Fruit fly (Drosophila melanogaster) whole organism, prepupa: ENCODE results near the gene Tpt.

Experiments used
- Blimp-1 ChIP-seq: fragments of 200-800 bp; sonication (Bioruptor generic); optimal IDR thresholded peaks from 3 replicates; lab custom pipeline; 2017; ENCODE audit warnings: missing biosample characterization, missing genetic modification characterization, mild to moderate bottlenecking, moderate library complexity, missing genetic modification reagents
- CG10631 ChIP-seq: fragments of 200-800 bp; sonication (Bioruptor generic); optimal IDR thresholded peaks from 2 replicates; lab custom pipeline; 2016; ENCODE audit warnings: missing biosample characterization, missing genetic modification characterization
- CG10669 ChIP-seq: fragments of 200-800 bp; sonication (Bioruptor generic); optimal IDR thresholded peaks from 3 replicates; lab custom pipeline; 2018; ENCODE audit warnings: missing biosample characterization, mild to moderate bottlenecking, missing genetic modification characterization, moderate library complexity
- CG11294 ChIP-seq: fragments of 200-800 bp; sonication (Bioruptor generic); IDR thresholded peaks from 2 replicates; pipeline ENCODE4 v1.3.6; 2022; ENCODE audit warnings: missing biosample characterization, missing genetic modification characterization
- CG11762 ChIP-seq: fragments of 200-800 bp; sonication (Bioruptor generic); optimal IDR thresholded peaks from 3 replicates; lab custom pipeline; 2016; ENCODE audit warnings: missing biosample characterization, missing genetic modification characterization; ENCODE audit not compliant: insufficient read depth
- CG15336 ChIP-seq: fragments of 200-800 bp; sonication (Bioruptor generic); IDR thresholded peaks from 2 replicates; pipeline ENCODE4 v1.3.6; 2022; ENCODE audit warnings: missing biosample characterization, missing genetic modification characterization
- CG1621 ChIP-seq: fragments of 200-800 bp; sonication (Bioruptor generic); optimal IDR thresholded peaks from 3 replicates; lab custom pipeline; 2018; ENCODE audit warnings: missing biosample characterization, mild to moderate bottlenecking, missing genetic modification characterization
- CG16779 ChIP-seq: fragments of 200-800 bp; sonication (Bioruptor generic); optimal IDR thresholded peaks from 3 replicates; lab custom pipeline; 2017; ENCODE audit warnings: missing biosample characterization, mild to moderate bottlenecking, missing genetic modification characterization
- CG3032 ChIP-seq: fragments of 200-800 bp; optimal IDR thresholded peaks from 2 replicates; lab custom pipeline; 2019; ENCODE audit warnings: missing biosample characterization, mild to moderate bottlenecking, missing genetic modification characterization, moderate library complexity
- CG32006 ChIP-seq: fragments of 200-800 bp; sonication (Bioruptor generic); optimal IDR thresholded peaks from 3 replicates; lab custom pipeline; 2017; ENCODE audit warnings: missing biosample characterization, mild to moderate bottlenecking, missing genetic modification characterization
- CG34406 ChIP-seq: fragments of 200-800 bp; sonication (Bioruptor generic); optimal IDR thresholded peaks from 3 replicates; lab custom pipeline; 2016; ENCODE audit warnings: missing biosample characterization, missing genetic modification characterization
- CG3919 ChIP-seq: fragments of 200-800 bp; sonication (Bioruptor generic); optimal IDR thresholded peaks from 3 replicates; lab custom pipeline; 2016; ENCODE audit warnings: missing biosample characterization, missing genetic modification characterization
- CG4318 ChIP-seq: fragments of 200-800 bp; sonication (Bioruptor generic); optimal IDR thresholded peaks from 3 replicates; lab custom pipeline; 2017; ENCODE audit warnings: missing biosample characterization, mild to moderate bottlenecking, missing genetic modification characterization
- CG6276 ChIP-seq: fragments of 200-800 bp; sonication (Bioruptor generic); optimal IDR thresholded peaks from 2 replicates; lab custom pipeline; 2017; ENCODE audit warnings: missing biosample characterization, mild to moderate bottlenecking, missing genetic modification characterization
- CG6792 ChIP-seq: fragments of 200-800 bp; sonication (Bioruptor generic); optimal IDR thresholded peaks from 3 replicates; lab custom pipeline; 2016; ENCODE audit warnings: missing biosample characterization, missing genetic modification characterization
- CG6808 ChIP-seq: fragments of 200-800 bp; sonication (Bioruptor generic); optimal IDR thresholded peaks from 3 replicates; lab custom pipeline; 2017; ENCODE audit warnings: missing biosample characterization, missing genetic modification characterization, mild to moderate bottlenecking, moderate library complexity, missing genetic modification reagents
- CG7368 ChIP-seq: fragments of 200-800 bp; sonication (Bioruptor generic); optimal IDR thresholded peaks from 3 replicates; lab custom pipeline; 2016; ENCODE audit warnings: missing biosample characterization, missing genetic modification characterization
- CG8119 ChIP-seq: fragments of 200-800 bp; sonication (Bioruptor generic); IDR thresholded peaks from 3 replicates; pipeline ENCODE4 v1.3.6; 2022; ENCODE audit warnings: missing biosample characterization, missing genetic modification characterization
- CG8319 ChIP-seq: fragments of 200-800 bp; sonication (Bioruptor generic); optimal IDR thresholded peaks from 3 replicates; lab custom pipeline; 2016; ENCODE audit warnings: missing biosample characterization, missing genetic modification characterization
- CG8632 ChIP-seq: fragments of 200-800 bp; sonication (Bioruptor generic); optimal IDR thresholded peaks from 3 replicates; lab custom pipeline; 2016; ENCODE audit warnings: missing biosample characterization, missing genetic modification characterization
- CG9139 ChIP-seq: fragments of 200-800 bp; sonication (Bioruptor generic); optimal IDR thresholded peaks from 3 replicates; lab custom pipeline; 2017; ENCODE audit warnings: missing biosample characterization, mild to moderate bottlenecking, missing genetic modification characterization
- Eip93F ChIP-seq: fragments of 200-800 bp; sonication (Bioruptor generic); optimal IDR thresholded peaks from 2 replicates; lab custom pipeline; 2016; ENCODE audit warnings: missing biosample characterization, mild to moderate bottlenecking, missing genetic modification characterization
- Ets21C ChIP-seq: fragments of 200-800 bp; sonication (Bioruptor generic); optimal IDR thresholded peaks from 3 replicates; lab custom pipeline; 2016; ENCODE audit warnings: missing biosample characterization, missing genetic modification characterization
- Ets96B ChIP-seq: fragments of 200-800 bp; optimal IDR thresholded peaks from 2 replicates; lab custom pipeline; 2019; ENCODE audit warnings: missing biosample characterization, mild to moderate bottlenecking, missing genetic modification characterization, moderate library complexity
- Gug ChIP-seq: fragments of 200-800 bp; sonication (Bioruptor generic); IDR thresholded peaks from 2 replicates; pipeline ENCODE4 v1.3.6; 2022; ENCODE audit warnings: missing biosample characterization, missing genetic modification characterization
- Hr38 ChIP-seq: sonication (Bioruptor generic); optimal IDR thresholded peaks from 2 replicates; lab custom pipeline; 2016; ENCODE audit warnings: missing biosample characterization, missing genetic modification characterization
- Hr39 ChIP-seq: fragments of 200-800 bp; sonication (Bioruptor generic); optimal IDR thresholded peaks from 2 replicates; lab custom pipeline; 2016; ENCODE audit warnings: missing biosample characterization, missing genetic modification characterization
- Hr4 ChIP-seq: fragments of 200-800 bp; sonication (Bioruptor generic); optimal IDR thresholded peaks from 3 replicates; lab custom pipeline; 2016; ENCODE audit warnings: missing biosample characterization, missing genetic modification characterization
- Lpt ChIP-seq: fragments of 200-800 bp; sonication (Bioruptor generic); optimal IDR thresholded peaks from 3 replicates; lab custom pipeline; 2016; ENCODE audit warnings: missing biosample characterization, missing genetic modification characterization
- Met ChIP-seq: fragments of 200-800 bp; sonication (Bioruptor generic); optimal IDR thresholded peaks from 3 replicates; lab custom pipeline; 2016; ENCODE audit warnings: missing biosample characterization, missing genetic modification characterization
- Sox14 ChIP-seq: fragments of 200-800 bp; sonication (Bioruptor generic); optimal IDR thresholded peaks from 3 replicates; lab custom pipeline; 2016; ENCODE audit warnings: missing biosample characterization, missing genetic modification characterization
- achi ChIP-seq: fragments of 200-800 bp; sonication (Bioruptor generic); optimal IDR thresholded peaks from 3 replicates; lab custom pipeline; 2016; ENCODE audit warnings: missing biosample characterization, missing genetic modification characterization
- acj6 ChIP-seq: fragments of 200-800 bp; sonication (Bioruptor generic); optimal IDR thresholded peaks from 3 replicates; lab custom pipeline; 2016; ENCODE audit warnings: missing biosample characterization, missing genetic modification characterization
- cyc ChIP-seq: fragments of 200-800 bp; sonication (Bioruptor generic); optimal IDR thresholded peaks from 3 replicates; lab custom pipeline; 2016; ENCODE audit warnings: missing biosample characterization, missing genetic modification characterization
- dac ChIP-seq: fragments of 200-800 bp; sonication (Bioruptor generic); optimal IDR thresholded peaks from 2 replicates; lab custom pipeline; 2017; ENCODE audit warnings: missing biosample characterization, mild to moderate bottlenecking, missing genetic modification characterization
- eg ChIP-seq: fragments of 200-800 bp; sonication (Bioruptor generic); IDR thresholded peaks from 3 replicates; pipeline ENCODE4 v1.3.6; 2022; ENCODE audit warnings: missing biosample characterization, missing genetic modification characterization
- fd59A ChIP-seq: fragments of 200-800 bp; sonication (Bioruptor generic); optimal IDR thresholded peaks from 2 replicates; lab custom pipeline; 2017; ENCODE audit warnings: missing biosample characterization, mild to moderate bottlenecking, missing genetic modification characterization, missing genetic modification reagents
- fd85E ChIP-seq: fragments of 200-800 bp; sonication (Bioruptor generic); optimal IDR thresholded peaks from 3 replicates; lab custom pipeline; 2016; ENCODE audit warnings: missing biosample characterization, missing genetic modification characterization
- fkh ChIP-seq: fragments of 200-800 bp; sonication (Bioruptor generic); optimal IDR thresholded peaks from 3 replicates; lab custom pipeline; 2017; ENCODE audit warnings: missing biosample characterization, mild to moderate bottlenecking, missing genetic modification characterization, moderate library complexity
- lz ChIP-seq: fragments of 200-800 bp; sonication (Bioruptor generic); optimal IDR thresholded peaks from 3 replicates; lab custom pipeline; 2016; ENCODE audit warnings: missing biosample characterization, missing genetic modification characterization
- net ChIP-seq: fragments of 200-800 bp; sonication (Bioruptor generic); optimal IDR thresholded peaks from 3 replicates; lab custom pipeline; 2016; ENCODE audit warnings: missing biosample characterization, missing genetic modification characterization
- pdm3 ChIP-seq: fragments of 200-800 bp; sonication (Bioruptor generic); optimal IDR thresholded peaks from 3 replicates; lab custom pipeline; 2016; ENCODE audit warnings: missing biosample characterization, missing genetic modification characterization
- salr ChIP-seq, 2 experiments: fragments of 200-800 bp; sonication (Bioruptor generic); optimal IDR thresholded peaks; 3 replicates each; lab custom pipeline; 2016 to 2018; ENCODE audit warnings: missing biosample characterization in 2 of 2, missing genetic modification characterization in 2 of 2, mild to moderate bottlenecking in 1 of 2
- spab ChIP-seq: fragments of 200-800 bp; sonication (Bioruptor generic); optimal IDR thresholded peaks from 2 replicates; lab custom pipeline; 2017; ENCODE audit warnings: missing biosample characterization, mild to moderate bottlenecking, missing genetic modification characterization, missing genetic modification reagents
- svp ChIP-seq: fragments of 200-800 bp; sonication (Bioruptor generic); peaks from one replicate; lab custom pipeline; 2016; ENCODE audit warnings: missing biosample characterization, missing genetic modification characterization
- topi ChIP-seq: fragments of 200-800 bp; sonication (Bioruptor generic); optimal IDR thresholded peaks from 3 replicates; lab custom pipeline; 2016; ENCODE audit warnings: missing biosample characterization, missing genetic modification characterization
- vri ChIP-seq: fragments of 200-800 bp; sonication (Bioruptor generic); optimal IDR thresholded peaks from 3 replicates; lab custom pipeline; 2016; ENCODE audit warnings: missing biosample characterization, mild to moderate bottlenecking, missing genetic modification characterization

Tpt gene

dm6 chr3L:8445027-8445426 is 40.0 kb upstream of the Tpt start (continued):
- TF ChIP-seq CG7368 (no peak), CG32006 (GFP tag; lab: Kevin White, UChicago) (no peak), spab (GFP tag; lab: Kevin White, UChicago) (peak; percentile 33), CG11762 (GFP tag; lab: Kevin White, UChicago) (peak; percentile 31), CG3032 (tag; lab: Kevin White, UChicago) (peak; percentile 47), net (GFP tag; lab: Kevin White, UChicago) (no peak), CG8119 (no peak), Lpt (GFP tag; lab: Kevin White, UChicago) (no peak), CG4318 (no peak), fd85E (GFP tag; lab: Kevin White, UChicago) (no peak), vri (GFP tag; lab: Kevin White, UChicago) (no peak), CG10631 (GFP tag; lab: Kevin White, UChicago) (no peak), CG6808 (GFP tag; lab: Kevin White, UChicago) (peak; percentile 12), Hr39 (GFP tag; lab: Kevin White, UChicago) (no peak), Blimp-1 (GFP tag; lab: Kevin White, UChicago) (no peak), CG1621 (tag; lab: Kevin White, UChicago) (no peak), Hr4 (GFP tag; lab: Kevin White, UChicago) (no peak), pdm3 (no peak), CG3919 (GFP tag; lab: Kevin White, UChicago) (peak; percentile 59), Sox14 (GFP tag; lab: Kevin White, UChicago) (no peak), lz (GFP tag; lab: Kevin White, UChicago) (no peak), Eip93F (GFP tag; lab: Kevin White, UChicago) (no peak)

dm6 chr3L:8441745-8442575 is 36.9 kb upstream of the Tpt start, which contains the start of gene Unr:
TSS of gene Unr (minus strand) at chr3L:8442381.
- TF ChIP-seq Met (peak; percentile 83), pdm3 (peak; percentile 84), CG4318 (peak; percentile 42), salr (GFP tag; optimal IDR thresholded peaks at IDR 0.05; lab: Kevin White, UChicago) (peak; percentile 32 to 38), Hr38 (GFP tag; lab: Kevin White, UChicago) (no peak), acj6 (GFP tag; lab: Kevin White, UChicago) (peak; percentile 81), Sox14 (GFP tag; lab: Kevin White, UChicago) (peak; percentile 77), topi (GFP tag; lab: Kevin White, UChicago) (peak; percentile 77), CG3032 (tag; lab: Kevin White, UChicago) (peak; percentile 60), Ets21C (GFP tag; lab: Kevin White, UChicago) (peak; percentile 65), achi (GFP tag; lab: Kevin White, UChicago) (peak; percentile 75), CG6276 (GFP tag; lab: Kevin White, UChicago) (no peak), cyc (GFP tag; lab: Kevin White, UChicago) (peak; percentile 66), vri (GFP tag; lab: Kevin White, UChicago) (peak; percentile 75), svp (GFP tag; lab: Kevin White, UChicago) (peak; percentile 92), dac (GFP tag; lab: Kevin White, UChicago) (peak; percentile 22), CG6792 (GFP tag; lab: Kevin White, UChicago) (peak; percentile 81), fd59A (peak; percentile 13), lz (GFP tag; lab: Kevin White, UChicago) (peak; percentile 84), Gug (peak; percentile 88), CG34406 (peak; percentile 62), CG11294 (peak; percentile 68), CG32006 (GFP tag; lab: Kevin White, UChicago) (peak; percentile 62), fkh (GFP tag; lab: Kevin White, UChicago) (peak; percentile 49), CG1621 (tag; lab: Kevin White, UChicago) (peak; percentile 54), Blimp-1 (GFP tag; lab: Kevin White, UChicago) (no peak), eg (GFP tag; lab: Robert Waterston, UW) (peak; percentile 91), CG10631 (GFP tag; lab: Kevin White, UChicago) (peak; percentile 77), Eip93F (GFP tag; lab: Kevin White, UChicago) (no peak), CG9139 (GFP tag; lab: Kevin White, UChicago) (peak; percentile 53), Ets96B (peak; percentile 60), CG8319 (GFP tag; lab: Kevin White, UChicago) (peak; percentile 62), CG10669 (GFP tag; lab: Kevin White, UChicago) (peak; percentile 63), CG15336 (GFP tag; lab: Robert Waterston, UW) (peak; percentile 78), CG16779 (tag; lab: Kevin White, UChicago) (no peak), CG8632 (GFP tag; lab: Kevin White, UChicago) (peak; percentile 64)
